Worm (Caenorhabditis elegans): ENCODE results near the gene C03B8.3.

Gene C03B8.3

ce11 chrIII:7710943-7711342 lies 1.2 kb upstream of the C03B8.3 start (continued):
- no peak for TF ChIP-seq odd-2 (tag; optimal IDR thresholded peaks at IDR 0.05)
- no peak for TF ChIP-seq elt-4 (tag; optimal IDR thresholded peaks at IDR 0.05)
- peak; percentile 65 for TF ChIP-seq ceh-31 (tag; optimal IDR thresholded peaks at IDR 0.05)
- TF ChIP-seq ama-1 (optimal IDR thresholded peaks at IDR 0.05), result no peak
- peak; percentile 30 for TF ChIP-seq ceh-2 (tag; optimal IDR thresholded peaks at IDR 0.05)
- peak; percentile 45 for TF ChIP-seq elt-2 (tag; optimal IDR thresholded peaks at IDR 0.05)

- TF ChIP-seq ceh-45 (GFP tag; IDR thresholded peaks at IDR 0.05) (no peak), ceh-18 (tag; optimal IDR thresholded peaks at IDR 0.05) (no peak), sdc-2 (tag; optimal IDR thresholded peaks at IDR 0.05) (no peak), tbx-7 (tag; optimal IDR thresholded peaks at IDR 0.05) (no peak), unc-42 (tag; optimal IDR thresholded peaks at IDR 0.05) (no peak), hlh-8 (tag; optimal IDR thresholded peaks at IDR 0.05) (no peak), tbx-2 (tag; optimal IDR thresholded peaks at IDR 0.05) (no peak)
Measured at ce11 chrIII:7711495-7711894, 614 bp upstream of the C03B8.3 start.

DNA sequence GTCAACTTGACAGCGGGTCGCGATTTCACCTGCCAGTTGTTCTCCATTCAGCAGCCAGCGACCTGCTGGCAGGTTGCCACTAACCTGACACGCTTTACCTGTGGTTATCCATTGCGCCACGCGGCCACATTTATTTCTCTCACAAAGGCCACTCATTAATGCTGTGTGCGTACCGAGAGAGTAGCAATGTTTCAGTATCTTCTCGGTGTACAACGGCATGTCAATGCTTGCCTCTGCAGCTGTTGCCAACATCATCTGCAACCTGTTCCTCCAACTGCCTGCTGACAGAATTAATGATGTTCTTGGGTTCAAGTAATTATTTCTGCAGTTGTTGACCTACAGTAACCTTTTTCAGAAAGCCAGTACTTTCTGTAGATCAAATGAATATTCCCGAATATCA lies 4.4 kb downstream of the C03B8.3 start:
- TF ChIP-seq nhr-232 (tag; optimal IDR thresholded peaks at IDR 0.05) (no peak), hlh-6 (tag; optimal IDR thresholded peaks at IDR 0.05) (no peak), eyg-1 (tag; optimal IDR thresholded peaks at IDR 0.05) (no peak), ceh-31 (tag; optimal IDR thresholded peaks at IDR 0.05) (no peak), pat-9 (tag; optimal IDR thresholded peaks at IDR 0.05) (no peak), hlh-8 (tag; optimal IDR thresholded peaks at IDR 0.05) (no peak), che-1 (tag; optimal IDR thresholded peaks at IDR 0.05) (no peak), C08G9.2 (tag; optimal IDR thresholded peaks at IDR 0.05) (no peak), ztf-16 (tag; optimal IDR thresholded peaks at IDR 0.05) (no peak)

- TF ChIP-seq rnt-1 (tag; optimal IDR thresholded peaks at IDR 0.05), result peak; percentile 6
- TF ChIP-seq ztf-16 (tag; optimal IDR thresholded peaks at IDR 0.05), result no peak
- no peak for TF ChIP-seq ceh-45 (GFP tag; IDR thresholded peaks at IDR 0.05)
- TF ChIP-seq ceh-18 (tag; optimal IDR thresholded peaks at IDR 0.05), result peak; percentile 47
- TF ChIP-seq hlh-6 (tag; optimal IDR thresholded peaks at IDR 0.05), result no peak
- peak; percentile 24 for TF ChIP-seq nfya-1 (tag; optimal IDR thresholded peaks at IDR 0.05)
- TF ChIP-seq zip-5 (tag; optimal IDR thresholded peaks at IDR 0.05), result no peak
- TF ChIP-seq pha-4 (tag; optimal IDR thresholded peaks at IDR 0.05), result no peak
- TF ChIP-seq unc-55 (GFP tag; optimal IDR thresholded peaks at IDR 0.05), result peak; percentile 3
- no peak for TF ChIP-seq eyg-1 (tag; optimal IDR thresholded peaks at IDR 0.05)
- TF ChIP-seq pha-2 (tag; optimal IDR thresholded peaks at IDR 0.05), result no peak
- TF ChIP-seq dmd-4 (tag; optimal IDR thresholded peaks at IDR 0.05; ENCODE audit: borderline replicate concordance), result no peak
- TF ChIP-seq ceh-2 (tag; optimal IDR thresholded peaks at IDR 0.05), result no peak
Measured at ce11 chrIII:7718318-7718717, 6.2 kb downstream of the C03B8.3 start.

DNA sequence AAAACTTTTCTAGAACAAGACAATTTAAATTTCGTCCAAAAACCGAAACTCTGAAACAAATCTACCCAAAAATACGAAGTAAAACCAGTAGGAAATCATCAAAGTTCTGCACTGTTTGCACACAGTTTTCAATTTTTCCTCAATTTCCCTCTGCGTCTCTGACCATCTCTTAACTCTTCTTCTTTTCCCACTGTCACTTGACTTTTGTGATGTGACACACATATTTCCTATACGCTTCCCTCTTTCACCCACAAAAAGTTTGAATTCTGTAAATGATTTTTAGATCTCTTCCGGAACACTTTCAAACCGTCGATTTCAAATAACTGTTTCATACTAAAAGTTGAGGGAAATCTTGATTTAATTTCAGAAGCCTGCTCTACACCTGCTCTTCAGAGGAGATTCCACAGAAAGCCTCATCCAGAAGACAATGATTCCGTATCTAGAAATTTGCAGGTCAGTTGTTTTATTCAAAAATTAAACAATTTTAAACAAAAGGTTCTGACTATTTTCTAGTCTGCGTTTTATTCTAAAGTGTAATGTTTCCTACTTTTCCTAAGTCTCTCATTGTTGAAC lies 7.3 kb downstream of the C03B8.3 start, which contains the start of gene ncl-1:
TSS of gene ncl-1 (plus strand) at position 366 of the 573 bp plus-strand sequence.
- TF ChIP-seq ama-1 (optimal IDR thresholded peaks at IDR 0.05) (no peak), hlh-30 (tag; optimal IDR thresholded peaks at IDR 0.05; ENCODE audit: insufficient read depth) (peak; percentile 38)

DNA sequence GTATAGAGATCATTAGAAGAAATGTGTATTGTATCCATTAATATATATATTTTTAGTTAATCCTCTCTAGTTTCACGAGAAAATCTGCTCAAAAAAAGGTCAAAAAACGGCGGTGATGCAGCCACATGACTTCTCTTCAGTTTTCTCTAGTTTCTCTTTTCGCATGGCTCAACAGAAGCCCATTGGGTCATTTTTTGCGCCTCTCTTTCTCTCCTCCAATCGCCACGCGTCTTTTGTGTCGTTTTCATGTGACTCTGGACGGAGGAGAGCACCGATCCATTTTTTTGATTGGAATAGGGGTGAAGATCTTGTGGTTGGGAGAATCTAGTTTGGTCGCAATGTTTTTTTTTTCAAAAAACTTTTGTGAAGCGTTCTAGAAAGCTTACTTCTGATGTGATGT lies 8.8 kb downstream of the C03B8.3 start:
- TF ChIP-seq K02D7.2 (tag; optimal IDR thresholded peaks at IDR 0.05) (no peak), nfya-1 (tag; optimal IDR thresholded peaks at IDR 0.05) (peak; percentile 74), pat-9 (tag; optimal IDR thresholded peaks at IDR 0.05) (no peak), odd-2 (tag; optimal IDR thresholded peaks at IDR 0.05) (no peak)

DNA sequence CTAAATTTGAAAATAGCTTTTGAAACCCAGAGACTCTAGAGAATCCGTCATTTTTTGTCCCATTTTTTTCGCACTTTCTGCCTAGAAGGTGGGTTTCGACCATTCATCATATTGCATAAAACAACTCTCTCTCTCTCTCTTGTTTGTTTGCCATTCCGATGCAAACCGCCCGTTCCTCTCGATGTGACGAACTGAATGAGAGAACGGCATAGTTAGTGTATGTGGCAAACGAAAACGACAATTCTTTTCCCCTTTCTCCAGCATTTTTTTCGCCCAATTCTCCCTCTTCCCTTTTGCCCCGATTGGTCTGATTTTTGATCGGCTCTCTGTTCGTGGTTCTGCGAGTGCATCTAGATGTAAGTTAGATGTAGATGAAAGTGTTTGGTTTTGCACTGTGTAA lies 9.4 kb downstream of the C03B8.3 start:
- TF ChIP-seq ceh-45 (GFP tag; IDR thresholded peaks at IDR 0.05) (no peak), Y22D7AL.16 (tag; optimal IDR thresholded peaks at IDR 0.05) (no peak), sox-4 (tag; optimal IDR thresholded peaks at IDR 0.05) (no peak), ceh-18 (tag; optimal IDR thresholded peaks at IDR 0.05) (no peak), C08G9.2 (tag; optimal IDR thresholded peaks at IDR 0.05) (no peak), sox-2 (GFP tag; IDR thresholded peaks at IDR 0.05) (no peak), ama-1 (optimal IDR thresholded peaks at IDR 0.05) (no peak)
